Fruit fly (Drosophila melanogaster) S2 (cell line): ENCODE measurements around the gene Rbbp5.

Source experiments
- CG8478 ChIP-seq: fragments of >200 bp; optimal IDR thresholded peaks from 2 replicates; lab custom pipeline; 2018
- CTCF ChIP-seq, 2 experiments: fragments of >200 bp; optimal IDR thresholded peaks; 2 replicates each; lab custom pipeline; 2018

- no peak for TF ChIP-seq CTCF (optimal IDR thresholded peaks at IDR 0.05; lab: Kevin White, UChicago)
- no peak for TF ChIP-seq CG8478
Measured at dm6 chr3L:20370013-20370412, 22.3 kb upstream of the Rbbp5 start, which contains the start of gene CG13247.
